Worm (Caenorhabditis elegans): Measurements from ENCODE around the gene K01C8.2.

The K01C8.2 gene

DNA sequence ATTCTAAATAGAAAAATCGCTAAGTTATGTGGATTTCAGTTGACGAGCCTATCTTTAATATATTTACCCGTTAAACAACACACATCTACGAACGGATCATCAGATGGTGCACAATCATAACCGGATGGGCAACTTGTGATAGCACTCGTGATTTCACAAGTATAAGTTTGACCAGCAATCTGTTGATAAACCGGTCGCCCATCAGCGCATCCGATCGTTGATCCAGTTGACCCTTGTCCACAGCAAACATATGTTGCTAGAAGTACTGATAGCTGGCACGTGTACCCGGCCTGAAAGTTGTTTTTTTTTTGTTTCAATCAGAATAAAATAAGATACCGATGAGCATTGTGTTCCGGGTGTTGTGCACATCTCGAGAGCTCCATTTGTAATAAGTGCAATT is 1.6 kb downstream of the K01C8.2 start (continued):
- TF ChIP-seq nhr-102 (tag; optimal IDR thresholded peaks at IDR 0.05) (no peak), T26A8.4 (GFP tag; IDR thresholded peaks at IDR 0.05) (no peak), unc-62 (GFP tag; optimal IDR thresholded peaks at IDR 0.05 in 1 of 2) (no peak), unc-62 (tag; optimal IDR thresholded peaks at IDR 0.05) (no peak), saeg-2 (GFP tag; IDR thresholded peaks at IDR 0.05) (no peak), hif-1 (tag; optimal IDR thresholded peaks at IDR 0.05) (no peak), attf-4 (tag; optimal IDR thresholded peaks at IDR 0.05) (no peak), lim-7 (GFP tag; IDR thresholded peaks at IDR 0.05) (no peak), fos-1 (tag; optimal IDR thresholded peaks at IDR 0.05) (no peak), hlh-30 (tag; optimal IDR thresholded peaks at IDR 0.05; ENCODE audit: insufficient read depth) (peak; percentile 17), T20F7.1 (GFP tag; optimal IDR thresholded peaks at IDR 0.05) (no peak), F37D6.2 (tag; optimal IDR thresholded peaks at IDR 0.05) (no peak), ctbp-1 (GFP tag; IDR thresholded peaks at IDR 0.05) (no peak), daf-8 (GFP tag; IDR thresholded peaks at IDR 0.05) (no peak), ceh-82 (tag; optimal IDR thresholded peaks at IDR 0.05) (no peak), hlh-11 (tag; optimal IDR thresholded peaks at IDR 0.05) (peak; percentile 17)

ce11 chrII:8266559-8266958 is 2.7 kb downstream of the K01C8.2 start:
- TF ChIP-seq vab-7 (GFP tag; IDR thresholded peaks at IDR 0.05) (no peak), R02D3.7 (tag; optimal IDR thresholded peaks at IDR 0.05) (no peak), dmd-8 (GFP tag; IDR thresholded peaks at IDR 0.05) (no peak), lin-1 (GFP tag; IDR thresholded peaks at IDR 0.05) (peak; percentile 18; the same call in 1 of the 2 replicates), mxl-3 (GFP tag; optimal IDR thresholded peaks at IDR 0.05) (peak; percentile 38), zfp-3 (GFP tag; conservative IDR thresholded peaks at IDR 0.05) (no peak), F10B5.3 (tag; optimal IDR thresholded peaks at IDR 0.05) (no peak), pqm-1 (tag; optimal IDR thresholded peaks at IDR 0.05) (peak; percentile 89), tag-97 (GFP tag; IDR thresholded peaks at IDR 0.05) (no peak), hlh-11 (tag; optimal IDR thresholded peaks at IDR 0.05) (peak; percentile 35), dmd-6 (GFP tag; IDR thresholded peaks at IDR 0.05) (peak; percentile 79), nhr-28 (tag; optimal IDR thresholded peaks at IDR 0.05) (peak; percentile 56), nhr-41 (GFP tag; IDR thresholded peaks at IDR 0.05) (peak; percentile 87; the same call in 1 of the 2 replicates), unc-39 (tag; optimal IDR thresholded peaks at IDR 0.05) (no peak)

- TF ChIP-seq D1046.2 (GFP tag; IDR thresholded peaks at IDR 0.05) (no peak), dmd-6 (GFP tag; IDR thresholded peaks at IDR 0.05) (peak; percentile 35; the same call in 1 of the 2 replicates), skn-1 (tag; optimal IDR thresholded peaks at IDR 0.05) (no peak), daf-19 (GFP tag; conservative IDR thresholded peaks at IDR 0.05) (no peak), hlh-11 (tag; optimal IDR thresholded peaks at IDR 0.05) (peak; percentile 21), mxl-3 (GFP tag; optimal IDR thresholded peaks at IDR 0.05) (peak; percentile 50), mdl-1 (tag; optimal IDR thresholded peaks at IDR 0.05) (peak in 1 of 2 experiments; percentile 21), nhr-48 (tag; optimal IDR thresholded peaks at IDR 0.05) (no peak), nhr-28 (tag; optimal IDR thresholded peaks at IDR 0.05) (peak; percentile 2), spr-1 (tag; optimal IDR thresholded peaks at IDR 0.05) (no peak), ces-1 (GFP tag; optimal IDR thresholded peaks at IDR 0.05) (no peak), aha-1 (tag) (no peak), Y105C5A.15 (GFP tag; IDR thresholded peaks at IDR 0.05) (no peak), cey-2 (tag; optimal IDR thresholded peaks at IDR 0.05; ENCODE audit: borderline replicate concordance, insufficient read depth) (no peak), saeg-2 (GFP tag; IDR thresholded peaks at IDR 0.05) (no peak), ceh-44 (GFP tag; IDR thresholded peaks at IDR 0.05) (no peak), nhr-25 (tag; optimal IDR thresholded peaks at IDR 0.05; ENCODE audit: borderline replicate concordance, insufficient read depth) (no peak), tra-1 (GFP tag; IDR thresholded peaks at IDR 0.05) (0 out of 2 replicates have a peak, but pooled peaks have one; percentile 16), nhr-11 (tag; optimal IDR thresholded peaks at IDR 0.05) (no peak), ceh-32 (tag; optimal IDR thresholded peaks at IDR 0.05; ENCODE audit: poor library complexity) (no peak)
Observed at ce11 chrII:8264619-8265018, 4.6 kb downstream of the K01C8.2 start, which contains the start of gene srdh-1. Gene srdh-1 (plus strand): TSS chrII:8264661.

All from whole organism, L4 larva.